Worm (Caenorhabditis elegans): Measurements from ENCODE around the gene M03F8.6.

Gene M03F8.6

ce11 chrV:5907090-5907489, 47.6 kb downstream of the M03F8.6 start, which contains the start of gene C04E6.4:
Gene C04E6.4, plus strand, starts transcription at chrV:5907390.
- TF ChIP-seq zip-8 (tag; optimal IDR thresholded peaks at IDR 0.05) (no peak), mep-1 (tag; optimal IDR thresholded peaks at IDR 0.05) (no peak), ceh-39 (tag; optimal IDR thresholded peaks at IDR 0.05) (no peak), ztf-11 (tag; optimal IDR thresholded peaks at IDR 0.05) (no peak), snpc-4 (tag; optimal IDR thresholded peaks at IDR 0.05) (no peak), drap-1 (GFP tag; optimal IDR thresholded peaks at IDR 0.05) (no peak), blmp-1 (tag; optimal IDR thresholded peaks at IDR 0.05) (no peak), M03D4.4 (tag; optimal IDR thresholded peaks at IDR 0.05) (no peak), hlh-1 (tag; optimal IDR thresholded peaks at IDR 0.05) (no peak), cnd-1 (tag; optimal IDR thresholded peaks at IDR 0.05) (no peak), ceh-43 (GFP tag; optimal IDR thresholded peaks at IDR 0.05) (no peak), ham-2 (GFP tag; optimal IDR thresholded peaks at IDR 0.05) (no peak), lin-13 (tag; optimal IDR thresholded peaks at IDR 0.05) (no peak), unc-39 (tag; optimal IDR thresholded peaks at IDR 0.05) (no peak), nhr-237 (tag; optimal IDR thresholded peaks at IDR 0.05) (no peak), sem-2 (GFP tag; optimal IDR thresholded peaks at IDR 0.05) (no peak), nhr-2 (tag; optimal IDR thresholded peaks at IDR 0.05) (no peak), bed-3 (GFP tag; optimal IDR thresholded peaks at IDR 0.05) (no peak), ceh-83 (GFP tag; optimal IDR thresholded peaks at IDR 0.05) (no peak), mab-5 (tag; optimal IDR thresholded peaks at IDR 0.05) (no peak)

- TF ChIP-seq bed-3 (GFP tag; optimal IDR thresholded peaks at IDR 0.05) (no peak), ceh-43 (GFP tag; optimal IDR thresholded peaks at IDR 0.05) (no peak), zip-8 (tag; optimal IDR thresholded peaks at IDR 0.05) (no peak), nhr-237 (tag; optimal IDR thresholded peaks at IDR 0.05) (no peak), unc-120 (tag; optimal IDR thresholded peaks at IDR 0.05; ENCODE audit: poor library complexity, severe bottlenecking) (no peak), sptf-1 (tag; optimal IDR thresholded peaks at IDR 0.05) (no peak), drap-1 (GFP tag; optimal IDR thresholded peaks at IDR 0.05) (no peak), lsy-2 (tag; optimal IDR thresholded peaks at IDR 0.05) (no peak), nhr-76 (tag; optimal IDR thresholded peaks at IDR 0.05) (no peak), mab-5 (tag; optimal IDR thresholded peaks at IDR 0.05) (no peak), ces-1 (GFP tag; optimal IDR thresholded peaks at IDR 0.05) (no peak), ham-2 (GFP tag; optimal IDR thresholded peaks at IDR 0.05) (no peak), ceh-39 (tag; optimal IDR thresholded peaks at IDR 0.05) (no peak), snpc-4 (tag; optimal IDR thresholded peaks at IDR 0.05) (no peak), hlh-1 (tag; optimal IDR thresholded peaks at IDR 0.05) (no peak), M03D4.4 (tag; optimal IDR thresholded peaks at IDR 0.05) (no peak), pha-4 (tag; optimal IDR thresholded peaks at IDR 0.05) (no peak), mep-1 (tag; optimal IDR thresholded peaks at IDR 0.05) (no peak), cnd-1 (tag; optimal IDR thresholded peaks at IDR 0.05) (no peak)
These were observed 48.4 kb downstream of the M03F8.6 start, which contains the start of gene srd-15 for ce11 chrV:5906252-5906651. Gene srd-15, minus strand, starts transcription at chrV:5906352.

All from whole organism, mixed stage, embryonic.